Worm (Caenorhabditis elegans) whole organism, early embryonic: Measurements from ENCODE around the gene gldi-8.

Experiments
- B0310.2 ChIP-seq: sonication (generic microtip); optimal IDR thresholded peaks from 2 replicates; lab custom pipeline; 2016; ENCODE audit warnings: mild to moderate bottlenecking, missing genetic modification characterization, missing compliant biosample characterization
- ama-1 ChIP-seq: fragments of 150-350 bp; optimal IDR thresholded peaks from 2 replicates; lab custom pipeline; 2014
- ceh-13 ChIP-seq: fragments of 200-800 bp; sonication (Bioruptor generic); optimal IDR thresholded peaks from 2 replicates; lab custom pipeline; 2018; ENCODE audit warnings: mild to moderate bottlenecking, missing genetic modification characterization, missing compliant biosample characterization
- ets-7 ChIP-seq: sonication (generic microtip); optimal IDR thresholded peaks from 2 replicates; lab custom pipeline; 2016; ENCODE audit warnings: missing genotype, missing genetic modification characterization, missing compliant biosample characterization
- flt-1 ChIP-seq: fragments of 200-800 bp; sonication (Bioruptor generic); IDR thresholded peaks from 2 replicates; pipeline ENCODE4 v1.3.6; 2022; ENCODE audit warnings: missing genetic modification characterization, missing compliant biosample characterization
- hmbx-1 ChIP-seq: sonication (generic microtip); optimal IDR thresholded peaks from 2 replicates; lab custom pipeline; 2016; ENCODE audit warnings: mild to moderate bottlenecking, missing genetic modification characterization, missing compliant biosample characterization
- hmg-4 ChIP-seq: fragments of 200-800 bp; sonication (Bioruptor generic); optimal IDR thresholded peaks from 2 replicates; lab custom pipeline; 2018; ENCODE audit warnings: mild to moderate bottlenecking, missing genetic modification characterization, missing compliant biosample characterization
- scrt-1 ChIP-seq: fragments of 200-800 bp; sonication (Bioruptor generic); IDR thresholded peaks from 2 replicates; pipeline ENCODE4 v1.3.6; 2022; ENCODE audit warnings: missing genetic modification characterization, missing compliant biosample characterization
- sea-1 ChIP-seq: fragments of 200-800 bp; sonication (Bioruptor generic); conservative IDR thresholded peaks from 2 replicates; pipeline ENCODE4 v1.3.6; 2022; ENCODE audit warnings: missing genetic modification characterization, missing compliant biosample characterization
- tra-4 ChIP-seq: sonication (generic microtip); optimal IDR thresholded peaks from 2 replicates; lab custom pipeline; 2017; ENCODE audit warnings: missing genetic modification characterization, missing compliant biosample characterization

- TF ChIP-seq ceh-13 (GFP tag; lab: Kevin White, UChicago) (no peak), ama-1 (no peak), ets-7 (tag; lab: Kevin White, UChicago) (no peak), hmg-4 (no peak), B0310.2 (tag; lab: Kevin White, UChicago) (no peak), hmbx-1 (tag; lab: Kevin White, UChicago) (no peak), scrt-1 (no peak), flt-1 (no peak), sea-1 (no peak), tra-4 (tag; lab: Kevin White, UChicago) (no peak)
These were observed 39.7 kb upstream of the gldi-8 start for ce11 chrIII:12639214-12639613.
